Worm (Caenorhabditis elegans) whole organism, mixed stage, embryonic: Measurements from ENCODE around the gene Y37E11AL.1.

ENCODE experiments used
- M03D4.4 ChIP-seq: sonication (generic microtip); optimal IDR thresholded peaks from 2 replicates; lab custom pipeline; 2017; ENCODE audit warnings: mild to moderate bottlenecking, missing genetic modification characterization, missing compliant biosample characterization
- bed-3 ChIP-seq: fragments of 200-800 bp; sonication (Bioruptor generic); optimal IDR thresholded peaks from 3 replicates; lab custom pipeline; 2018; ENCODE audit warnings: mild to moderate bottlenecking, missing genetic modification characterization, moderate library complexity, missing compliant biosample characterization
- blmp-1 ChIP-seq: fragments of 150-350 bp; optimal IDR thresholded peaks from 2 replicates; lab custom pipeline; 2014; ENCODE audit warnings: missing biosample characterization, missing genetic modification characterization
- elt-1 ChIP-seq: sonication (generic microtip); optimal IDR thresholded peaks from 2 replicates; lab custom pipeline; 2017; ENCODE audit warnings: missing genetic modification characterization, mild to moderate bottlenecking, missing compliant biosample characterization, antibody characterized with exemption, moderate library complexity, borderline replicate concordance; ENCODE audit not compliant: insufficient read depth
- lsy-2 ChIP-seq: fragments of 150-350 bp; optimal IDR thresholded peaks from 2 replicates; lab custom pipeline; 2014; ENCODE audit warnings: missing biosample characterization, missing genetic modification characterization
- mep-1 ChIP-seq: fragments of 150-350 bp; optimal IDR thresholded peaks from 2 replicates; lab custom pipeline; 2017; ENCODE audit warnings: missing biosample characterization, missing genetic modification reagents, missing genetic modification characterization, inconsistent platforms
- nhr-12 ChIP-seq: fragments of 150-350 bp; optimal IDR thresholded peaks from 2 replicates; lab custom pipeline; 2014; ENCODE audit warnings: missing biosample characterization, missing genetic modification characterization
- pha-4 ChIP-seq: fragments of 150-350 bp; optimal IDR thresholded peaks from 2 replicates; lab custom pipeline; 2018; ENCODE audit warnings: missing biosample characterization, missing genetic modification reagents, missing genetic modification characterization
- sem-2 ChIP-seq: fragments of 200-800 bp; sonication (Bioruptor generic); optimal IDR thresholded peaks from 2 replicates; lab custom pipeline; 2018; ENCODE audit warnings: mild to moderate bottlenecking, missing genetic modification characterization, missing compliant biosample characterization
- snpc-4 ChIP-seq: fragments of 150-350 bp; optimal IDR thresholded peaks from 2 replicates; lab custom pipeline; 2014; ENCODE audit warnings: missing biosample characterization, missing genetic modification characterization
- sptf-1 ChIP-seq: sonication (generic microtip); optimal IDR thresholded peaks from 2 replicates; lab custom pipeline; 2017; ENCODE audit warnings: mild to moderate bottlenecking, missing genetic modification characterization, moderate library complexity, missing compliant biosample characterization
- unc-62 ChIP-seq: fragments of 150-350 bp; optimal IDR thresholded peaks from 2 replicates; lab custom pipeline; 2014; ENCODE audit warnings: missing biosample characterization, missing genetic modification reagents, missing genetic modification characterization
- ztf-11 ChIP-seq: fragments of 150-350 bp; optimal IDR thresholded peaks from 2 replicates; lab custom pipeline; 2014; ENCODE audit warnings: missing biosample characterization, missing genetic modification characterization

ce11 chrIV:3736244-3736643 lies 26.9 kb downstream of the Y37E11AL.1 start:
- no peak for TF ChIP-seq bed-3 (GFP tag; lab: Kevin White, UChicago)
- TF ChIP-seq snpc-4 (tag; lab: Kevin White, UChicago) = no peak
- TF ChIP-seq sptf-1 (tag; lab: Kevin White, UChicago) = no peak
- no peak for TF ChIP-seq lsy-2
- TF ChIP-seq sem-2 = no peak
- TF ChIP-seq mep-1 = no peak
- TF ChIP-seq blmp-1 (tag; lab: Kevin White, UChicago) = no peak
- no peak for TF ChIP-seq elt-1 (tag; lab: Kevin White, UChicago)
- TF ChIP-seq nhr-12 (tag; lab: Kevin White, UChicago) = no peak
- no peak for TF ChIP-seq unc-62
- no peak for TF ChIP-seq ztf-11
- no peak for TF ChIP-seq pha-4 (tag; lab: Kevin White, UChicago)
- TF ChIP-seq M03D4.4 (tag; lab: Kevin White, UChicago) = no peak
